Worm (Caenorhabditis elegans) whole organism, late embryonic: ENCODE measurements around the gene Y39G8C.2.

Experiments used
- C08G9.2 ChIP-seq: sonication (generic microtip); optimal IDR thresholded peaks from 2 replicates; lab custom pipeline; 2016; ENCODE audit warnings: mild to moderate bottlenecking, missing genetic modification characterization, moderate library complexity, missing compliant biosample characterization
- C38D4.7 ChIP-seq: fragments of 200-800 bp; sonication (Bioruptor generic); optimal IDR thresholded peaks from 2 replicates; lab custom pipeline; 2018; ENCODE audit warnings: mild to moderate bottlenecking, missing genetic modification characterization, moderate library complexity, missing compliant biosample characterization
- K02D7.2 ChIP-seq: sonication (generic microtip); optimal IDR thresholded peaks from 2 replicates; lab custom pipeline; 2017; ENCODE audit warnings: mild to moderate bottlenecking, missing genetic modification characterization, missing compliant biosample characterization
- T23F11.4 ChIP-seq: fragments of 200-800 bp; sonication (Bioruptor generic); optimal IDR thresholded peaks from 2 replicates; lab custom pipeline; 2018; ENCODE audit warnings: mild to moderate bottlenecking, missing genetic modification characterization, missing compliant biosample characterization
- Y22D7AL.16 ChIP-seq: sonication (generic microtip); optimal IDR thresholded peaks from 2 replicates; lab custom pipeline; 2016; ENCODE audit warnings: missing genetic modification characterization, missing compliant biosample characterization
- ahr-1 ChIP-seq: sonication (generic microtip); optimal IDR thresholded peaks from 2 replicates; lab custom pipeline; 2016; ENCODE audit warnings: missing genetic modification characterization, missing compliant biosample characterization
- ama-1 ChIP-seq: fragments of 150-350 bp; optimal IDR thresholded peaks from 2 replicates; lab custom pipeline; 2014
- ceh-14 ChIP-seq: sonication (generic microtip); optimal IDR thresholded peaks from 2 replicates; lab custom pipeline; 2016; ENCODE audit warnings: missing genotype, missing genetic modification characterization, missing compliant biosample characterization
- ceh-18 ChIP-seq: sonication (generic microtip); optimal IDR thresholded peaks from 2 replicates; lab custom pipeline; 2016; ENCODE audit warnings: missing genetic modification characterization, missing compliant biosample characterization
- ceh-19 ChIP-seq: fragments of 200-800 bp; sonication (Bioruptor generic); optimal IDR thresholded peaks from 2 replicates; lab custom pipeline; 2018; ENCODE audit warnings: mild to moderate bottlenecking, missing genetic modification characterization, missing compliant biosample characterization
- ceh-2 ChIP-seq: sonication (generic microtip); optimal IDR thresholded peaks from 2 replicates; lab custom pipeline; 2016; ENCODE audit warnings: missing genotype, missing genetic modification characterization, missing compliant biosample characterization
- ceh-22 ChIP-seq: sonication (generic microtip); optimal IDR thresholded peaks from 2 replicates; lab custom pipeline; 2017; ENCODE audit warnings: missing biosample characterization, missing genetic modification characterization
- ceh-24 ChIP-seq: sonication (generic microtip); optimal IDR thresholded peaks from 2 replicates; lab custom pipeline; 2016; ENCODE audit warnings: mild to moderate bottlenecking, missing genetic modification characterization, missing compliant biosample characterization
- ceh-30 ChIP-seq: fragments of 150-350 bp; optimal IDR thresholded peaks from 2 replicates; lab custom pipeline; 2014; ENCODE audit warnings: missing biosample characterization, missing genetic modification characterization
- ceh-31 ChIP-seq: sonication (generic microtip); optimal IDR thresholded peaks from 2 replicates; lab custom pipeline; 2016; ENCODE audit warnings: missing genetic modification characterization, missing compliant biosample characterization
- ceh-34 ChIP-seq: sonication (generic microtip); optimal IDR thresholded peaks from 2 replicates; lab custom pipeline; 2016; ENCODE audit warnings: mild to moderate bottlenecking, missing genetic modification characterization, missing compliant biosample characterization
- ceh-48 ChIP-seq: sonication (generic microtip); optimal IDR thresholded peaks from 2 replicates; lab custom pipeline; 2016; ENCODE audit warnings: missing genetic modification characterization, inconsistent platforms, missing compliant biosample characterization
- ceh-6 ChIP-seq: fragments of 200-800 bp; sonication (Bioruptor generic); optimal IDR thresholded peaks from 2 replicates; lab custom pipeline; 2018; ENCODE audit warnings: mild to moderate bottlenecking, missing genetic modification characterization, missing compliant biosample characterization
- che-1 ChIP-seq: sonication (generic microtip); optimal IDR thresholded peaks from 2 replicates; lab custom pipeline; 2016; ENCODE audit warnings: mild to moderate bottlenecking, missing genetic modification characterization, missing compliant biosample characterization
- dve-1 ChIP-seq: sonication (generic microtip); optimal IDR thresholded peaks from 2 replicates; lab custom pipeline; 2017; ENCODE audit warnings: antibody characterized with exemption, mild to moderate bottlenecking, missing genetic modification characterization, missing compliant biosample characterization
- elt-2 ChIP-seq: sonication (generic microtip); optimal IDR thresholded peaks from 2 replicates; lab custom pipeline; 2016; ENCODE audit warnings: missing genetic modification reagents, missing genetic modification characterization, missing compliant biosample characterization
- elt-4 ChIP-seq: sonication (generic microtip); optimal IDR thresholded peaks from 2 replicates; lab custom pipeline; 2016; ENCODE audit warnings: missing genetic modification characterization, missing compliant biosample characterization
- ets-4 ChIP-seq: sonication (generic microtip); optimal IDR thresholded peaks from 2 replicates; lab custom pipeline; 2016; ENCODE audit warnings: missing genetic modification characterization, missing compliant biosample characterization
- eyg-1 ChIP-seq: sonication (generic microtip); optimal IDR thresholded peaks from 2 replicates; lab custom pipeline; 2016; ENCODE audit warnings: missing genotype, missing genetic modification characterization, missing compliant biosample characterization
- fkh-10 ChIP-seq: fragments of 150-350 bp; optimal IDR thresholded peaks from 2 replicates; lab custom pipeline; 2014; ENCODE audit warnings: missing biosample characterization, missing genetic modification reagents, missing genetic modification characterization
- fkh-6 ChIP-seq: sonication (generic microtip); optimal IDR thresholded peaks from 2 replicates; lab custom pipeline; 2016; ENCODE audit warnings: missing genetic modification characterization, missing compliant biosample characterization
- gmeb-2 ChIP-seq: sonication (generic microtip); optimal IDR thresholded peaks from 2 replicates; lab custom pipeline; 2016; ENCODE audit warnings: missing genetic modification characterization, inconsistent platforms, missing compliant biosample characterization
- hlh-30 ChIP-seq: sonication (generic microtip); optimal IDR thresholded peaks from 2 replicates; lab custom pipeline; 2017; ENCODE audit warnings: antibody characterized with exemption, missing genetic modification characterization, missing compliant biosample characterization; ENCODE audit not compliant: insufficient read depth
- hlh-6 ChIP-seq: sonication (generic microtip); optimal IDR thresholded peaks from 2 replicates; lab custom pipeline; 2016; ENCODE audit warnings: missing genotype, missing genetic modification characterization, missing compliant biosample characterization
- hlh-8 ChIP-seq: sonication (generic microtip); optimal IDR thresholded peaks from 2 replicates; lab custom pipeline; 2016; ENCODE audit warnings: missing genotype, missing genetic modification characterization, missing compliant biosample characterization
- lim-6 ChIP-seq: sonication (generic microtip); optimal IDR thresholded peaks from 2 replicates; lab custom pipeline; 2016; ENCODE audit warnings: missing genetic modification characterization, missing compliant biosample characterization
- mec-3 ChIP-seq: sonication (generic microtip); optimal IDR thresholded peaks from 2 replicates; lab custom pipeline; 2016; ENCODE audit warnings: borderline replicate concordance, missing genetic modification characterization, missing compliant biosample characterization
- nfya-1 ChIP-seq: sonication (generic microtip); optimal IDR thresholded peaks from 2 replicates; lab custom pipeline; 2017; ENCODE audit warnings: missing genetic modification characterization, mild to moderate bottlenecking, missing compliant biosample characterization, antibody characterized with exemption, moderate library complexity
- nhr-232 ChIP-seq: sonication (generic microtip); optimal IDR thresholded peaks from 2 replicates; lab custom pipeline; 2016; ENCODE audit warnings: missing genetic modification characterization, missing compliant biosample characterization
- odd-2 ChIP-seq: sonication (generic microtip); optimal IDR thresholded peaks from 2 replicates; lab custom pipeline; 2017; ENCODE audit warnings: antibody characterized with exemption, mild to moderate bottlenecking, missing genetic modification characterization, missing compliant biosample characterization
- pax-1 ChIP-seq: fragments of 150-350 bp; optimal IDR thresholded peaks from 2 replicates; lab custom pipeline; 2014; ENCODE audit warnings: missing biosample characterization, missing genetic modification characterization
- pqm-1 ChIP-seq: sonication (generic microtip); optimal IDR thresholded peaks from 2 replicates; lab custom pipeline; 2016; ENCODE audit warnings: missing genetic modification characterization, missing compliant biosample characterization
- pros-1 ChIP-seq: fragments of 150-350 bp; optimal IDR thresholded peaks from 2 replicates; lab custom pipeline; 2014; ENCODE audit warnings: missing biosample characterization, missing genetic modification reagents, missing genetic modification characterization
- ref-2 ChIP-seq: sonication (generic microtip); optimal IDR thresholded peaks from 2 replicates; lab custom pipeline; 2016; ENCODE audit warnings: missing genetic modification characterization, missing compliant biosample characterization
- rnt-1 ChIP-seq: sonication (generic microtip); optimal IDR thresholded peaks from 2 replicates; lab custom pipeline; 2016; ENCODE audit warnings: missing genetic modification characterization, missing compliant biosample characterization
- sdc-2 ChIP-seq: sonication (generic microtip); optimal IDR thresholded peaks from 2 replicates; lab custom pipeline; 2016; ENCODE audit warnings: missing genotype, missing genetic modification characterization, missing compliant biosample characterization
- sox-2 ChIP-seq: fragments of 200-800 bp; sonication (Bioruptor generic); IDR thresholded peaks from 2 replicates; pipeline ENCODE4 v1.3.6; 2022; ENCODE audit warnings: missing genetic modification reagents, missing genetic modification characterization, missing compliant biosample characterization
- sox-4 ChIP-seq: sonication (generic microtip); optimal IDR thresholded peaks from 2 replicates; lab custom pipeline; 2017; ENCODE audit warnings: mild to moderate bottlenecking, missing genetic modification characterization, inconsistent platforms, missing compliant biosample characterization
- syd-9 ChIP-seq: sonication (generic microtip); optimal IDR thresholded peaks from 2 replicates; lab custom pipeline; 2016; ENCODE audit warnings: mild to moderate bottlenecking, missing genetic modification characterization, moderate library complexity, missing compliant biosample characterization
- tbx-2 ChIP-seq: sonication (generic microtip); optimal IDR thresholded peaks from 2 replicates; lab custom pipeline; 2016; ENCODE audit warnings: missing genetic modification characterization, missing compliant biosample characterization
- tbx-7 ChIP-seq: sonication (generic microtip); optimal IDR thresholded peaks from 2 replicates; lab custom pipeline; 2016; ENCODE audit warnings: missing genotype, missing genetic modification characterization, missing compliant biosample characterization
- unc-42 ChIP-seq: sonication (generic microtip); optimal IDR thresholded peaks from 2 replicates; lab custom pipeline; 2016; ENCODE audit warnings: missing genotype, missing genetic modification characterization, missing compliant biosample characterization
- unc-55 ChIP-seq: sonication (generic microtip); optimal IDR thresholded peaks from 2 replicates; lab custom pipeline; 2017; ENCODE audit warnings: missing biosample characterization, missing genetic modification reagents, missing genetic modification characterization
- unc-86 ChIP-seq: sonication (generic microtip); optimal IDR thresholded peaks from 2 replicates; lab custom pipeline; 2016; ENCODE audit warnings: missing genetic modification characterization, missing compliant biosample characterization
- zip-5 ChIP-seq: sonication (generic microtip); optimal IDR thresholded peaks from 2 replicates; lab custom pipeline; 2016; ENCODE audit warnings: missing genetic modification characterization, missing compliant biosample characterization
- ztf-16 ChIP-seq: sonication (generic microtip); optimal IDR thresholded peaks from 2 replicates; lab custom pipeline; 2017; ENCODE audit warnings: missing genetic modification characterization, missing compliant biosample characterization

Y39G8C.2 gene

ce11 chrII:14049097-14049496, 48.3 kb downstream of the Y39G8C.2 start:
- TF ChIP-seq T23F11.4 (no peak), pax-1 (tag; lab: Kevin White, UChicago) (no peak), hlh-8 (tag; lab: Kevin White, UChicago) (no peak), odd-2 (tag; lab: Kevin White, UChicago) (no peak), che-1 (tag; lab: Kevin White, UChicago) (no peak), hlh-6 (no peak), zip-5 (tag; lab: Kevin White, UChicago) (no peak), sox-2 (GFP tag; lab: Robert Waterston, UW) (no peak), ceh-30 (tag; lab: Kevin White, UChicago) (no peak), hlh-30 (no peak), gmeb-2 (tag; lab: Kevin White, UChicago) (no peak), nfya-1 (tag; lab: Kevin White, UChicago) (peak; percentile 65), ceh-14 (tag; lab: Kevin White, UChicago) (no peak), elt-4 (tag; lab: Kevin White, UChicago) (no peak), nhr-232 (tag; lab: Kevin White, UChicago) (no peak), unc-42 (tag; lab: Kevin White, UChicago) (no peak), elt-2 (tag; lab: Kevin White, UChicago) (peak; percentile 61), fkh-6 (tag; lab: Kevin White, UChicago) (no peak), eyg-1 (no peak), rnt-1 (peak; percentile 48), tbx-7 (tag; lab: Kevin White, UChicago) (no peak), pqm-1 (tag; lab: Kevin White, UChicago) (no peak), ceh-2 (tag; lab: Kevin White, UChicago) (no peak), ceh-18 (tag; lab: Kevin White, UChicago) (peak; percentile 29), mec-3 (tag; lab: Kevin White, UChicago) (no peak), ref-2 (tag; lab: Kevin White, UChicago) (no peak), syd-9 (tag; lab: Kevin White, UChicago) (no peak), unc-55 (no peak), lim-6 (tag; lab: Kevin White, UChicago) (no peak), C08G9.2 (tag; lab: Kevin White, UChicago) (no peak), K02D7.2 (tag; lab: Kevin White, UChicago) (no peak), ceh-19 (no peak), pros-1 (tag; lab: Kevin White, UChicago) (no peak), sox-4 (tag; lab: Kevin White, UChicago) (no peak), ceh-34 (tag; lab: Kevin White, UChicago) (no peak), ahr-1 (tag; lab: Kevin White, UChicago) (no peak), fkh-10 (GFP tag; lab: Kevin White, UChicago) (no peak), tbx-2 (tag; lab: Kevin White, UChicago) (peak; percentile 5), C38D4.7 (GFP tag; lab: Kevin White, UChicago) (no peak), Y22D7AL.16 (tag; lab: Kevin White, UChicago) (no peak), ceh-24 (tag; lab: Kevin White, UChicago) (no peak)

ce11 chrII:14046491-14046890, 50.9 kb downstream of the Y39G8C.2 start:
- TF ChIP-seq K02D7.2 (tag; lab: Kevin White, UChicago) (no peak), unc-55 (no peak), ceh-19 (peak; percentile 3), ceh-6 (GFP tag; lab: Kevin White, UChicago) (no peak), ceh-18 (tag; lab: Kevin White, UChicago) (peak; percentile 21), ceh-31 (peak; percentile 34), ztf-16 (tag; lab: Kevin White, UChicago) (no peak), unc-42 (tag; lab: Kevin White, UChicago) (no peak), dve-1 (no peak), pros-1 (tag; lab: Kevin White, UChicago) (no peak), ceh-30 (tag; lab: Kevin White, UChicago) (no peak), ets-4 (tag; lab: Kevin White, UChicago) (no peak), ref-2 (tag; lab: Kevin White, UChicago) (no peak), ceh-34 (tag; lab: Kevin White, UChicago) (peak; percentile 47), zip-5 (tag; lab: Kevin White, UChicago) (no peak), sdc-2 (tag; lab: Kevin White, UChicago) (peak; percentile 39), rnt-1 (peak; percentile 17), hlh-30 (no peak), C08G9.2 (tag; lab: Kevin White, UChicago) (no peak), ama-1 (lab: Kevin White, UChicago) (no peak), ceh-48 (tag; lab: Kevin White, UChicago) (no peak), mec-3 (tag; lab: Kevin White, UChicago) (no peak), fkh-10 (GFP tag; lab: Kevin White, UChicago) (no peak), ceh-22 (no peak), unc-86 (tag; lab: Kevin White, UChicago) (no peak)
